Fruit fly (Drosophila melanogaster): ENCODE data around the gene CG13082.

Gene CG13082

DNA sequence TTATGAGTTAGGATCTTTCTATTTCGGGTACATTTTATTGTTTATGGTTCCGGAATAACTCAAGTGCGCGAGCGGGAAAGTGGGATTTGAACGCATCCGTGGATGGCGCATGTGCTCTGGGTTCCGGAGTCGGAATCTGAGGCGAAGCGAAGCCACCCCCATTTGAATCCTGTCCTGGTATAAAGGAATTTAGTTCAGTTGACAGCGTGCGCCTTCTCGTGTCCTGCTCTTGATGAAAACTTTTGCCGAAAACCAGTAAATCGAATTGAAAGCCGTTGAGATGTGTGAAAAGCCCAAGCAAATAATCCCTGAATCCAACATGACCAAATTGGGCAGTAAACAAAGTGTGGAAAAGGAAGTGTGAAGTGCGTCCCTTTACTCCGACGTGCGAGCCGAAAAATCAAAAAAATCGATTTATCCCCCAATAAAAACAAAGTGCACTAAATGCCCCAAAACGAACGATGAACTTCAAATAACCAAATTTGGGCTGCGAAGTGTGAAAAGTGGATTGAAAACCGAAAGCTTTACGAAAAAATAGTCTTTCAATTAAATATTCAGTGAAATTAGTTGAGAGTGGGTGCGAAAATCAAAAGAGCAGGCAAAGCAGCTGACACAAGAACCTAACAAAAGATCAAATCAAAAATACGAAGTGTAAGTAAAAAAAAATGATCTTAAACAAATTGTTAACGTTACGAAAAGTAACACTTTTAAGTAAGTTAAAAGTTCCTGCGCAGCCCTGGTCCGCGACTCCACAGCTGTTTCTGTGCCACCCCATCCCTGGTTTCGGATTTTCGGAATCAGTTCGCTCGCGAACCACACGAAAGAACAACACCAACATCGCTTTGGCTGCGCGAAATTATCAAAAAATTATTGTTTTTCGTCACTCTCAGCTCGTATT lies 48.5 kb downstream of the CG13082 start, which contains the start of gene Lar (continued):
- TF ChIP-seq CG18619 (GFP tag; optimal IDR thresholded peaks at IDR 0.05) (peak; percentile 74), CG8944 (GFP tag; optimal IDR thresholded peaks at IDR 0.05) (peak; percentile 56), E2f1 (GFP tag; IDR thresholded peaks at IDR 0.05) (peak; percentile 47; the same call in 1 of the 2 replicates), bigmax (GFP tag; optimal IDR thresholded peaks at IDR 0.05) (no peak), unc-4 (GFP tag; IDR thresholded peaks at IDR 0.05; ENCODE audit: partially characterized antibody) (peak; percentile 34; the same call in 1 of the 2 replicates), NC2α (GFP tag; optimal IDR thresholded peaks at IDR 0.05) (no peak), CG8478 (optimal IDR thresholded peaks at IDR 0.05) (no peak), CG10979 (tag; optimal IDR thresholded peaks at IDR 0.05) (peak; percentile 45), knrl (GFP tag; IDR thresholded peaks at IDR 0.05; ENCODE audit: partially characterized antibody) (peak; percentile 46; the same call in 2 of the 3 replicates), CG15479 (GFP tag; optimal IDR thresholded peaks at IDR 0.05) (no peak), Dip3 (GFP tag; optimal IDR thresholded peaks at IDR 0.05) (peak; percentile 16), her (GFP tag; optimal IDR thresholded peaks at IDR 0.05) (peak; percentile 67), Hmr (GFP tag; optimal IDR thresholded peaks at IDR 0.05) (peak; percentile 48), CG9437 (GFP tag; optimal IDR thresholded peaks at IDR 0.05) (peak; percentile 89), Ada2b (GFP tag; IDR thresholded peaks at IDR 0.05) (0 out of 2 replicates have a peak, but pooled peaks have one; percentile 24), CG18011 (GFP tag; optimal IDR thresholded peaks at IDR 0.05) (peak; percentile 61), trh (GFP tag; optimal IDR thresholded peaks at IDR 0.05) (peak; percentile 26), dati (GFP tag; IDR thresholded peaks at IDR 0.05) (no peak), Hr39 (optimal IDR thresholded peaks at IDR 0.05) (no peak), ap (GFP tag; IDR thresholded peaks at IDR 0.05) (no peak), NC2β (GFP tag; optimal IDR thresholded peaks at IDR 0.05) (peak; percentile 60), CG30020 (tag; optimal IDR thresholded peaks at IDR 0.05) (peak; percentile 45), Opbp (GFP tag; IDR thresholded peaks at IDR 0.05; ENCODE audit: partially characterized antibody) (no peak; the same call in 2 of the 3 replicates), CG8765 (GFP tag; IDR thresholded peaks at IDR 0.05) (no peak), da (GFP tag; optimal IDR thresholded peaks at IDR 0.05) (peak; percentile 47), CG1792 (GFP tag; optimal IDR thresholded peaks at IDR 0.05) (peak; percentile 35), CG31388 (GFP tag; optimal IDR thresholded peaks at IDR 0.05) (no peak), Ravus (GFP tag; IDR thresholded peaks at IDR 0.05) (no peak), pnt (GFP tag; optimal IDR thresholded peaks at IDR 0.05) (peak; percentile 36), ind (GFP tag; optimal IDR thresholded peaks at IDR 0.05) (peak; percentile 59), CG10959 (GFP tag; IDR thresholded peaks at IDR 0.05) (no peak), lbe (GFP tag; optimal IDR thresholded peaks at IDR 0.05) (no peak), CG6254 (GFP tag; optimal IDR thresholded peaks at IDR 0.05) (peak; percentile 4), org-1 (GFP tag; optimal IDR thresholded peaks at IDR 0.05) (peak; percentile 33), CG11504 (tag; optimal IDR thresholded peaks at IDR 0.05) (peak; percentile 67), Oaz (GFP tag; IDR thresholded peaks at IDR 0.05) (no peak; the same call in 1 of the 2 replicates), CG9727 (GFP tag; optimal IDR thresholded peaks at IDR 0.05) (peak; percentile 58), Hr78 (GFP tag; optimal IDR thresholded peaks at IDR 0.05) (no peak), CG4820 (GFP tag; optimal IDR thresholded peaks at IDR 0.05) (peak; percentile 53), zf30C (GFP tag; optimal IDR thresholded peaks at IDR 0.05) (no peak), corto (GFP tag; optimal IDR thresholded peaks at IDR 0.05) (no peak), ERR (GFP tag; optimal IDR thresholded peaks at IDR 0.05) (peak; percentile 32), lab (GFP tag; optimal IDR thresholded peaks at IDR 0.05) (peak; percentile 79), ac (GFP tag; optimal IDR thresholded peaks at IDR 0.05) (no peak), CG14710 (tag; optimal IDR thresholded peaks at IDR 0.05) (peak; percentile 71), Max (GFP tag; optimal IDR thresholded peaks at IDR 0.05) (no peak), schlank (tag; optimal IDR thresholded peaks at IDR 0.05) (no peak), odd (GFP tag; optimal IDR thresholded peaks at IDR 0.05) (peak; percentile 8), CG16813 (GFP tag; IDR thresholded peaks at IDR 0.05; ENCODE audit: partially characterized antibody) (no peak)
